Fruit fly (Drosophila melanogaster) ovary, adult (tissue): ENCODE measurements around the gene can.

Source experiments
- CG17801 ChIP-seq: fragments of 200-800 bp; optimal IDR thresholded peaks from 2 replicates; lab custom pipeline; 2019; ENCODE audit warnings: missing biosample characterization, mild to moderate bottlenecking, missing genetic modification characterization, moderate library complexity; ENCODE audit not compliant: partially characterized antibody

can gene

dm6 chr3L:10225214-10225729 is 41.6 kb downstream of the can start, which contains the start of gene scramb1:
Gene scramb1 (minus strand): TSS chr3L:10225240.
- no peak for TF ChIP-seq CG17801 (GFP tag; lab: Kevin White, UChicago)

dm6 chr3L:10224470-10225213 is 42.3 kb downstream of the can start:
- TF ChIP-seq CG17801 (GFP tag; lab: Kevin White, UChicago) = no peak

DNA sequence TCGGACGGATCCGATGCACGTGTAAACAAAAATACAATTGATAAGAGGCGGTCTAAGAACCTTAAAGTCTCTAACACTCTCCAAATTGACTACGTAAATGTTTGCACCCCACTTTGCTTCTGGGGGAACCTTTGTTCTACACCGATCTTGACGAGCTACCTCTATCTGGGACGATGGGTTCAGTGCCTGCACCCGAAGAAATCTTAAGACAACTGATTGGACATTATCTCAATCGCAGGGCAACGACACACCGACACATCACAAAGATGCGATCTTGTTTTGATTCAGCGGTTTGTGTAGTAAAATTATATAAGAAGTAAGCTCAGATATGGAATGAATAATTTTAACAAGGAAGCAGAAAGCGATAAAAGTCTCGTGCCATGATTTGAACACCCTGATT is 43.5 kb downstream of the can start:
- no peak for TF ChIP-seq CG17801 (GFP tag; lab: Kevin White, UChicago)

DNA sequence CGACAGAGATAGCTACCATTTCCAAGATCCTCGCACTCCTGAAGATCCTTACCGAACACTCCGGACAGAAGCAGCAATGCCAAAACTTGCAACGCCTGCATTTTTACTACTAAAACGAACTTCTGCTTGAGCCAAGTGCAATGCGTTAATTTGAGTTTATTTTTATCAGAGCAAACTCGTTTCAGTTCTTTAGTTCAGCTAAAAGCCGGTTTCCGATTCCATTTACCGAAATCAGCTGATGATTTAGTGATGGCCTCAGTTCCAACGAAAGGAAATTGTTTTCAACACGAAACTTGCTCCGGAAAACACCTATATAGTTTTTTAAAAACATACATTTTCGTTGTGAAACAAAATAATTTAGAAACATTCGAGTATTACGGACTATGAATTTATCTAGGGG is 46.8 kb downstream of the can start, which contains the start of gene CG32055:
CG32055 (minus strand) TSS at position 101 of the 400 bp plus-strand sequence.
- no peak for TF ChIP-seq CG17801 (GFP tag; lab: Kevin White, UChicago)

dm6 chr3L:10215365-10215764 is 51.5 kb downstream of the can start, which contains the start of gene CG8065:
Gene CG8065 (plus strand): TSS chr3L:10215665.
- no peak for TF ChIP-seq CG17801 (GFP tag; lab: Kevin White, UChicago)
